Worm (Caenorhabditis elegans) whole organism, early embryonic: Measurements from ENCODE around the gene bgnt-1.5.

Experiments
- F13C5.2 ChIP-seq: sonication (generic microtip); optimal IDR thresholded peaks from 2 replicates; lab custom pipeline; 2017; ENCODE audit warnings: mild to moderate bottlenecking, missing genetic modification characterization, inconsistent platforms, missing compliant biosample characterization
- aly-1 ChIP-seq: sonication (generic microtip); optimal IDR thresholded peaks from 2 replicates; lab custom pipeline; 2016; ENCODE audit warnings: missing genetic modification characterization, missing compliant biosample characterization
- ama-1 ChIP-seq: fragments of 150-350 bp; optimal IDR thresholded peaks from 2 replicates; lab custom pipeline; 2014
- ets-7 ChIP-seq: sonication (generic microtip); optimal IDR thresholded peaks from 2 replicates; lab custom pipeline; 2016; ENCODE audit warnings: missing genotype, missing genetic modification characterization, missing compliant biosample characterization
- hmbx-1 ChIP-seq: sonication (generic microtip); optimal IDR thresholded peaks from 2 replicates; lab custom pipeline; 2016; ENCODE audit warnings: mild to moderate bottlenecking, missing genetic modification characterization, missing compliant biosample characterization
- tbx-11 ChIP-seq: fragments of 200-800 bp; sonication (Bioruptor generic); IDR thresholded peaks from 2 replicates; pipeline ENCODE4 v1.3.6; 2022; ENCODE audit warnings: missing genetic modification characterization, missing compliant biosample characterization
- tbx-37 ChIP-seq: fragments of 200-800 bp; sonication (Bioruptor generic); conservative IDR thresholded peaks from 2 replicates; pipeline ENCODE4 v1.3.6; 2022; ENCODE audit warnings: missing genetic modification reagents, missing genetic modification characterization, missing compliant biosample characterization

- TF ChIP-seq aly-1 (tag; lab: Kevin White, UChicago) (no peak), tbx-11 (no peak), tbx-37 (GFP tag; lab: Robert Waterston, UW) (no peak), F13C5.2 (tag; lab: Kevin White, UChicago) (no peak), hmbx-1 (tag; lab: Kevin White, UChicago) (no peak), ama-1 (lab: Kevin White, UChicago) (no peak), ets-7 (tag; lab: Kevin White, UChicago) (no peak)
Measured at ce11 chrX:13224608-13225007, 7.6 kb downstream of the bgnt-1.5 start, which contains the start of gene skr-19.
